Worm (Caenorhabditis elegans) whole organism, L1 larva: ENCODE measurements around the gene T23F2.2.

Experiments used
- C04F5.9 ChIP-seq: sonication (generic microtip); optimal IDR thresholded peaks from 2 replicates; lab custom pipeline; 2016; ENCODE audit warnings: missing genetic modification characterization, missing compliant biosample characterization
- F16B12.6 ChIP-seq: fragments of 150-350 bp; optimal IDR thresholded peaks from 2 replicates; lab custom pipeline; 2014; ENCODE audit warnings: missing biosample characterization, missing genetic modification characterization
- aha-1 ChIP-seq: fragments of 150-350 bp; optimal IDR thresholded peaks from 2 replicates; lab custom pipeline; 2014; ENCODE audit warnings: missing biosample characterization, missing genetic modification characterization
- alr-1 ChIP-seq: fragments of 200-800 bp; sonication (Bioruptor generic); optimal IDR thresholded peaks from 2 replicates; lab custom pipeline; 2018; ENCODE audit warnings: borderline replicate concordance, mild to moderate bottlenecking, missing genetic modification characterization, missing compliant biosample characterization
- ceh-63 ChIP-seq: fragments of 200-800 bp; sonication (Bioruptor generic); optimal IDR thresholded peaks from 2 replicates; lab custom pipeline; 2018; ENCODE audit warnings: mild to moderate bottlenecking, missing genetic modification characterization, missing compliant biosample characterization
- ceh-8 ChIP-seq: fragments of 200-800 bp; sonication (Bioruptor generic); optimal IDR thresholded peaks from 2 replicates; lab custom pipeline; 2018; ENCODE audit warnings: mild to moderate bottlenecking, missing genetic modification characterization, moderate library complexity, missing compliant biosample characterization
- ceh-82 ChIP-seq, 3 experiments: fragments of 150-350 bp in 1 of 3; sonication (generic microtip) in 2 of 3; optimal IDR thresholded peaks; 2 replicates each; lab custom pipeline; 2014 to 2017; ENCODE audit warnings: missing biosample characterization in 3 of 3, missing genetic modification characterization in 3 of 3
- ceh-88 ChIP-seq: fragments of 200-800 bp; sonication (Bioruptor generic); IDR thresholded peaks from 2 replicates; pipeline ENCODE4 v1.3.6; 2022; ENCODE audit warnings: missing genetic modification characterization, missing compliant biosample characterization
- ceh-90 ChIP-seq: sonication (generic microtip); optimal IDR thresholded peaks from 2 replicates; lab custom pipeline; 2016; ENCODE audit warnings: missing genetic modification characterization, missing compliant biosample characterization
- dsc-1 ChIP-seq: sonication (generic microtip); optimal IDR thresholded peaks from 2 replicates; lab custom pipeline; 2016; ENCODE audit warnings: mild to moderate bottlenecking, missing genetic modification characterization, missing compliant biosample characterization
- efl-3 ChIP-seq: fragments of 200-800 bp; sonication (Bioruptor generic); optimal IDR thresholded peaks from 2 replicates; lab custom pipeline; 2018; ENCODE audit warnings: mild to moderate bottlenecking, missing genetic modification characterization, missing compliant biosample characterization
- egl-13 ChIP-seq: sonication (generic microtip); optimal IDR thresholded peaks from 2 replicates; lab custom pipeline; 2016; ENCODE audit warnings: missing genotype, missing genetic modification reagents, missing genetic modification characterization, missing compliant biosample characterization
- elt-2 ChIP-seq: sonication (generic microtip); optimal IDR thresholded peaks from 2 replicates; lab custom pipeline; 2016; ENCODE audit warnings: missing genetic modification characterization, mild to moderate bottlenecking, inconsistent platforms, missing compliant biosample characterization, missing genetic modification reagents
- elt-3 ChIP-seq, 6 experiments: fragments of 150-350 bp in 1 of 6; sonication (generic microtip); optimal IDR thresholded peaks; 2 replicates each; lab custom pipeline; 2017 to 2018; ENCODE audit warnings: missing biosample characterization in 6 of 6, missing genetic modification characterization in 6 of 6, inconsistent platforms in 1 of 6
- ets-5 ChIP-seq: fragments of 200-800 bp; sonication (Bioruptor generic); IDR thresholded peaks from 2 replicates; pipeline ENCODE4 v1.3.6; 2022; ENCODE audit warnings: missing genetic modification characterization, missing compliant biosample characterization
- fkh-4 ChIP-seq: sonication (generic microtip); optimal IDR thresholded peaks from 2 replicates; lab custom pipeline; 2016; ENCODE audit warnings: missing compliant biosample characterization, missing genetic modification characterization, borderline replicate concordance
- fkh-8 ChIP-seq: sonication (generic microtip); optimal IDR thresholded peaks from 2 replicates; lab custom pipeline; 2016; ENCODE audit warnings: mild to moderate bottlenecking, missing genetic modification characterization, missing compliant biosample characterization
- fos-1 ChIP-seq: fragments of 150-350 bp; optimal IDR thresholded peaks from 2 replicates; lab custom pipeline; 2014; ENCODE audit warnings: missing biosample characterization, missing genetic modification characterization
- grh-1 ChIP-seq: fragments of 200-800 bp; sonication (Bioruptor generic); IDR thresholded peaks from 2 replicates; pipeline ENCODE4 v1.3.6; 2022; ENCODE audit warnings: missing genetic modification reagents, missing genetic modification characterization, missing compliant biosample characterization
- hpl-2 ChIP-seq: fragments of 150-350 bp; optimal IDR thresholded peaks from 2 replicates; lab custom pipeline; 2014; ENCODE audit warnings: missing biosample characterization, missing genetic modification reagents, missing genetic modification characterization
- jun-1 ChIP-seq: fragments of 150-350 bp; optimal IDR thresholded peaks from 2 replicates; lab custom pipeline; 2014; ENCODE audit warnings: missing biosample characterization, missing genetic modification reagents, missing genetic modification characterization
- lin-13 ChIP-seq: fragments of 150-350 bp; optimal IDR thresholded peaks from 2 replicates; lab custom pipeline; 2014; ENCODE audit warnings: missing biosample characterization, missing genetic modification reagents, missing genetic modification characterization
- lin-14 ChIP-seq: fragments of 200-800 bp; sonication (Bioruptor generic); optimal IDR thresholded peaks from 2 replicates; lab custom pipeline; 2018; ENCODE audit warnings: mild to moderate bottlenecking, missing genetic modification characterization, moderate library complexity, missing compliant biosample characterization
- lin-35 ChIP-seq, 2 experiments: fragments of 150-350 bp; optimal IDR thresholded peaks; 2 replicates each; lab custom pipeline; 2014; ENCODE audit warnings: missing biosample characterization in 2 of 2, missing genetic modification characterization in 2 of 2, missing genetic modification reagents in 2 of 2
- mef-2 ChIP-seq: fragments of 150-350 bp; optimal IDR thresholded peaks from 2 replicates; lab custom pipeline; 2014; ENCODE audit warnings: missing biosample characterization, missing genetic modification characterization
- nhr-11 ChIP-seq: fragments of 150-350 bp; optimal IDR thresholded peaks from 2 replicates; lab custom pipeline; 2014; ENCODE audit warnings: missing biosample characterization, missing genetic modification characterization
- nhr-47 ChIP-seq: sonication (generic microtip); optimal IDR thresholded peaks from 2 replicates; lab custom pipeline; 2016; ENCODE audit warnings: mild to moderate bottlenecking, missing genetic modification characterization, moderate library complexity, missing compliant biosample characterization
- nhr-71 ChIP-seq: sonication (generic microtip); optimal IDR thresholded peaks from 2 replicates; lab custom pipeline; 2016; ENCODE audit warnings: mild to moderate bottlenecking, missing genetic modification characterization, moderate library complexity, missing compliant biosample characterization
- nhr-77 ChIP-seq: fragments of 150-350 bp; optimal IDR thresholded peaks from 2 replicates; lab custom pipeline; 2014; ENCODE audit warnings: missing biosample characterization, missing genetic modification characterization
- nhr-90 ChIP-seq: sonication (generic microtip); optimal IDR thresholded peaks from 2 replicates; lab custom pipeline; 2016; ENCODE audit warnings: mild to moderate bottlenecking, missing genetic modification characterization, missing compliant biosample characterization; ENCODE audit not compliant: poor library complexity
- pqm-1 ChIP-seq: sonication (generic microtip); optimal IDR thresholded peaks from 3 replicates; lab custom pipeline; 2017; ENCODE audit warnings: missing biosample characterization, missing genetic modification characterization
- rnt-1 ChIP-seq: sonication (generic microtip); optimal IDR thresholded peaks from 2 replicates; lab custom pipeline; 2016; ENCODE audit warnings: mild to moderate bottlenecking, missing genetic modification characterization, moderate library complexity, missing compliant biosample characterization
- skn-1 ChIP-seq: fragments of 150-350 bp; optimal IDR thresholded peaks from 2 replicates; lab custom pipeline; 2014; ENCODE audit warnings: missing biosample characterization, missing genetic modification characterization
- snpc-4 ChIP-seq: fragments of 150-350 bp; optimal IDR thresholded peaks from 2 replicates; lab custom pipeline; 2014; ENCODE audit warnings: missing biosample characterization, missing genetic modification characterization
- snu-23 ChIP-seq: sonication (generic microtip); optimal IDR thresholded peaks from 2 replicates; lab custom pipeline; 2016; ENCODE audit warnings: missing genetic modification characterization, missing compliant biosample characterization
- swsn-7 ChIP-seq: sonication (generic microtip); optimal IDR thresholded peaks from 2 replicates; lab custom pipeline; 2016; ENCODE audit warnings: missing genetic modification characterization, missing compliant biosample characterization
- tbx-2 ChIP-seq: sonication (generic microtip); optimal IDR thresholded peaks from 2 replicates; lab custom pipeline; 2016; ENCODE audit warnings: missing genetic modification characterization, missing compliant biosample characterization
- tlp-1 ChIP-seq: fragments of 150-350 bp; optimal IDR thresholded peaks from 2 replicates; lab custom pipeline; 2014; ENCODE audit warnings: missing biosample characterization, missing genetic modification characterization
- unc-86 ChIP-seq: sonication (generic microtip); optimal IDR thresholded peaks from 2 replicates; lab custom pipeline; 2016; ENCODE audit warnings: missing genetic modification characterization, missing compliant biosample characterization
- vab-15 ChIP-seq: sonication (generic microtip); optimal IDR thresholded peaks from 2 replicates; lab custom pipeline; 2017; ENCODE audit warnings: missing genotype, mild to moderate bottlenecking, missing genetic modification characterization, missing compliant biosample characterization

Gene T23F2.2

ce11 chrX:5512707-5513106, 7.7 kb upstream of the T23F2.2 start:
- TF ChIP-seq F16B12.6 (tag; lab: Kevin White, UChicago) (no peak), tbx-2 (tag; lab: Kevin White, UChicago) (peak; percentile 2), nhr-71 (tag; lab: Kevin White, UChicago) (peak; percentile 48), tlp-1 (tag; lab: Kevin White, UChicago) (no peak), grh-1 (no peak), egl-13 (tag; lab: Kevin White, UChicago) (no peak), nhr-47 (tag; lab: Kevin White, UChicago) (peak; percentile 7), fos-1 (tag; lab: Kevin White, UChicago) (no peak), nhr-90 (tag; lab: Kevin White, UChicago) (no peak), nhr-77 (tag; lab: Kevin White, UChicago) (peak; percentile 4), vab-15 (tag; lab: Kevin White, UChicago) (no peak), elt-2 (tag; lab: Kevin White, UChicago) (no peak), fkh-8 (tag; lab: Kevin White, UChicago) (peak; percentile 89), swsn-7 (tag; lab: Kevin White, UChicago) (peak; percentile 9), lin-14 (peak; percentile 60)

ce11 chrX:5512227-5512626, 7.2 kb upstream of the T23F2.2 start, which contains the start of gene T23F2.3:
T23F2.3 (minus strand) TSS chrX:5512327.
- TF ChIP-seq C04F5.9 (tag; lab: Kevin White, UChicago) (no peak), ceh-90 (tag; lab: Kevin White, UChicago) (no peak), skn-1 (tag; lab: Kevin White, UChicago) (no peak), tlp-1 (tag; lab: Kevin White, UChicago) (no peak), lin-35 (GFP tag; optimal IDR thresholded peaks at IDR 0.05; lab: Kevin White, UChicago) (no peak), ets-5 (no peak), mef-2 (tag; lab: Kevin White, UChicago) (no peak)

ce11 chrX:5509114-5509877, 4.2 kb upstream of the T23F2.2 start:
- TF ChIP-seq snu-23 (GFP tag; lab: Kevin White, UChicago) (no peak), lin-14 (peak; percentile 43), fos-1 (tag; lab: Kevin White, UChicago) (no peak), aha-1 (tag; lab: Kevin White, UChicago) (no peak), rnt-1 (tag; lab: Kevin White, UChicago) (peak; percentile 24), pqm-1 (tag; lab: Kevin White, UChicago) (no peak), nhr-71 (tag; lab: Kevin White, UChicago) (peak; percentile 17), alr-1 (no peak), ceh-63 (GFP tag; lab: Kevin White, UChicago) (no peak)

DNA sequence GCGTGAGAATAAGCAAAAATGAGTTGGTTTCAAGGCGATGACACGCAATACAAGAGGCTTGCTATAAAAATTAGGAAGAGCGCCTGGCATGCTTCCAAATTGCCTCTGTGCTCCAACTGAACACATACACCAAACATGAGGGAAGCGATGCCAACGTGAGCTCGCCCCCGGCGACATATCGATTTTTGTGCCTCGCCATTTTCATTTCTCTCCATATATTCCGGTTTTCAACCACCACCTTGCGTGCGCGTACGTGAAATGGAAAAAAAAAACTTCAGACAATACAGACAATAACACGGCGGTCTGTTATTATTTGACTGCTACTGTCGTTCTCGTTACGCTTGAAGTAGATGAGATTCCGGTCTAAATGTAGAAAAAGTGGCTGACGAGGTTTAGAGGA, 2.9 kb upstream of the T23F2.2 start:
- TF ChIP-seq ceh-88 (GFP tag; lab: Robert Waterston, UW): no peak
- TF ChIP-seq dsc-1 (tag; lab: Kevin White, UChicago): no peak
- no peak for TF ChIP-seq F16B12.6 (tag; lab: Kevin White, UChicago)
- no peak for TF ChIP-seq nhr-11 (tag; lab: Kevin White, UChicago)
- TF ChIP-seq lin-13 (GFP tag; lab: Kevin White, UChicago): no peak
- no peak for TF ChIP-seq efl-3 (GFP tag; lab: Kevin White, UChicago)
- TF ChIP-seq jun-1 (tag; lab: Kevin White, UChicago): no peak
- TF ChIP-seq elt-3 (tag; optimal IDR thresholded peaks at IDR 0.05; lab: Kevin White, UChicago): no peak
- TF ChIP-seq fkh-4 (tag; lab: Kevin White, UChicago): no peak
- no peak for TF ChIP-seq ceh-82 (tag; optimal IDR thresholded peaks at IDR 0.05; lab: Kevin White, UChicago)
- no peak for TF ChIP-seq ceh-8
- no peak for TF ChIP-seq unc-86
- no peak for TF ChIP-seq hpl-2 (GFP tag; lab: Kevin White, UChicago)
- no peak for TF ChIP-seq tlp-1 (tag; lab: Kevin White, UChicago)
- TF ChIP-seq snpc-4 (tag; lab: Kevin White, UChicago): no peak
- TF ChIP-seq elt-2 (tag; lab: Kevin White, UChicago): no peak
